Fruit fly (Drosophila melanogaster) whole organism, wandering third instar larva: Measurements from ENCODE around the gene Pmvk.

Source experiments
- Abd-B ChIP-seq: fragments of >200 bp; optimal IDR thresholded peaks from 2 replicates; lab custom pipeline; 2017; ENCODE audit warnings: missing biosample characterization, missing genetic modification characterization
- CG32264 ChIP-seq: fragments of 200-800 bp; sonication (Bioruptor generic); optimal IDR thresholded peaks from 2 replicates; lab custom pipeline; 2016; ENCODE audit warnings: missing biosample characterization, missing genetic modification characterization
- CG9705 ChIP-seq: fragments of 200-800 bp; sonication (Bioruptor generic); optimal IDR thresholded peaks from 2 replicates; lab custom pipeline; 2018; ENCODE audit warnings: missing biosample characterization, mild to moderate bottlenecking, missing genetic modification characterization
- CrebA ChIP-seq: fragments of 200-800 bp; sonication (Bioruptor generic); optimal IDR thresholded peaks from 2 replicates; lab custom pipeline; 2016; ENCODE audit warnings: missing biosample characterization, mild to moderate bottlenecking, missing genetic modification characterization, borderline replicate concordance
- Dfd ChIP-seq: fragments of >200 bp; optimal IDR thresholded peaks from 2 replicates; lab custom pipeline; 2017; ENCODE audit warnings: missing biosample characterization, missing genetic modification characterization
- Dif ChIP-seq: fragments of 200-275, 200-300 bp; sonication (Bioruptor generic); optimal IDR thresholded peaks from 2 replicates; lab custom pipeline; 2018; ENCODE audit warnings: missing biosample characterization, missing genetic modification characterization; ENCODE audit not compliant: partially characterized antibody
- GATAd ChIP-seq: sonication (Bioruptor generic); optimal IDR thresholded peaks from 2 replicates; lab custom pipeline; 2016; ENCODE audit warnings: missing biosample characterization, missing genetic modification characterization
- HLH106 ChIP-seq: fragments of 200-800 bp; optimal IDR thresholded peaks from 3 replicates; lab custom pipeline; 2019; ENCODE audit warnings: missing biosample characterization, mild to moderate bottlenecking, missing genetic modification characterization, moderate library complexity
- Hnf4 ChIP-seq: fragments of 200-800 bp; sonication (Bioruptor generic); optimal IDR thresholded peaks from 2 replicates; lab custom pipeline; 2016; ENCODE audit warnings: missing biosample characterization, mild to moderate bottlenecking, missing genetic modification characterization
- Hr78 ChIP-seq: fragments of >200 bp; optimal IDR thresholded peaks from 2 replicates; lab custom pipeline; 2017; ENCODE audit warnings: missing biosample characterization, missing genetic modification characterization
- Hr83 ChIP-seq: fragments of 200-300 bp; sonication (Bioruptor generic); optimal IDR thresholded peaks from 2 replicates; lab custom pipeline; 2016; ENCODE audit warnings: missing biosample characterization, mild to moderate bottlenecking, missing genetic modification characterization, moderate library complexity; ENCODE audit not compliant: poor library complexity, severe bottlenecking
- Jra ChIP-seq: sonication (Bioruptor generic); optimal IDR thresholded peaks from 2 replicates; lab custom pipeline; 2016; ENCODE audit warnings: missing biosample characterization, missing genetic modification characterization
- Mio ChIP-seq: sonication (Bioruptor generic); optimal IDR thresholded peaks from 2 replicates; lab custom pipeline; 2016; ENCODE audit warnings: missing biosample characterization, missing genetic modification characterization
- Myc ChIP-seq: fragments of >200 bp; optimal IDR thresholded peaks from 2 replicates; lab custom pipeline; 2017
- N ChIP-seq: fragments of >200 bp; optimal IDR thresholded peaks from 2 replicates; lab custom pipeline; 2018; ENCODE audit warnings: missing biosample characterization, missing external identifiers, missing genetic modification characterization
- OdsH ChIP-seq: fragments of 200-800 bp; sonication (Bioruptor generic); optimal IDR thresholded peaks from 2 replicates; lab custom pipeline; 2016; ENCODE audit warnings: missing biosample characterization, mild to moderate bottlenecking, missing genetic modification characterization
- Rel ChIP-seq, 2 experiments: fragments of 200-800 bp; sonication (Bioruptor generic) in 1 of 2; optimal IDR thresholded peaks; 2 replicates in 1 of 2; 3 replicates in 1 of 2; lab custom pipeline; 2016 to 2019; ENCODE audit warnings: mild to moderate bottlenecking in 2 of 2, missing biosample characterization in 2 of 2, missing genetic modification characterization in 2 of 2, moderate library complexity in 1 of 2
- Sp1 ChIP-seq: fragments of 200-800 bp; sonication (Bioruptor generic); optimal IDR thresholded peaks from 3 replicates; lab custom pipeline; 2019; ENCODE audit warnings: missing biosample characterization, mild to moderate bottlenecking, missing genetic modification characterization, moderate library complexity
- Vsx2 ChIP-seq: fragments of 200-300, 225-300 bp; sonication (Bioruptor generic); optimal IDR thresholded peaks from 2 replicates; lab custom pipeline; 2018; ENCODE audit warnings: missing biosample characterization, missing genetic modification characterization; ENCODE audit not compliant: partially characterized antibody
- br ChIP-seq: fragments of 200-800 bp; sonication (Bioruptor generic); optimal IDR thresholded peaks from 2 replicates; lab custom pipeline; 2016; ENCODE audit warnings: missing biosample characterization, missing genetic modification characterization
- brk ChIP-seq: fragments of 200-800 bp; sonication (Bioruptor generic); optimal IDR thresholded peaks from 2 replicates; lab custom pipeline; 2016; ENCODE audit warnings: missing biosample characterization, mild to moderate bottlenecking, missing genetic modification characterization
- dl ChIP-seq, 2 experiments: fragments of 175-275, 200-275 bp in 1 of 2; fragments of 200-275 bp in 1 of 2; sonication (Bioruptor generic); optimal IDR thresholded peaks; lab custom pipeline; 2018; ENCODE audit warnings: mild to moderate bottlenecking in 2 of 2, missing biosample characterization in 2 of 2, missing genetic modification characterization in 2 of 2, moderate library complexity in 2 of 2; ENCODE audit not compliant: partially characterized antibody in 2 of 2, insufficient read depth in 1 of 2
- dmrt93B ChIP-seq: fragments of 200-800 bp; sonication (Bioruptor generic); optimal IDR thresholded peaks from 2 replicates; lab custom pipeline; 2018; ENCODE audit warnings: missing biosample characterization, mild to moderate bottlenecking, missing genetic modification characterization
- dsf ChIP-seq: sonication (Bioruptor generic); optimal IDR thresholded peaks from 2 replicates; lab custom pipeline; 2016; ENCODE audit warnings: missing biosample characterization, missing genetic modification characterization, borderline replicate concordance
- ey ChIP-seq: fragments of 200-800 bp; sonication (Bioruptor generic); optimal IDR thresholded peaks from 2 replicates; lab custom pipeline; 2016; ENCODE audit warnings: missing biosample characterization, missing genetic modification characterization
- foxo ChIP-seq, 2 experiments: fragments of 200-800 bp; sonication (Bioruptor generic); optimal IDR thresholded peaks; 2 replicates in 1 of 2; 3 replicates in 1 of 2; lab custom pipeline; 2016 to 2017; ENCODE audit warnings: missing biosample characterization in 2 of 2, missing genetic modification characterization in 2 of 2
- fru ChIP-seq: fragments of 200-800 bp; sonication (Bioruptor generic); optimal IDR thresholded peaks from 3 replicates; lab custom pipeline; 2016; ENCODE audit warnings: missing biosample characterization, mild to moderate bottlenecking, missing genetic modification characterization
- h ChIP-seq: fragments of 200-800 bp; sonication (Bioruptor generic); optimal IDR thresholded peaks from 3 replicates; lab custom pipeline; 2016; ENCODE audit warnings: missing biosample characterization, mild to moderate bottlenecking, missing genetic modification characterization
- jim ChIP-seq: fragments of 175-275, 200-325 bp; sonication (Bioruptor generic); optimal IDR thresholded peaks from 2 replicates; lab custom pipeline; 2016; ENCODE audit warnings: missing biosample characterization, mild to moderate bottlenecking, missing genetic modification characterization
- lola ChIP-seq: fragments of >200 bp; optimal IDR thresholded peaks from 2 replicates; lab custom pipeline; 2017; ENCODE audit warnings: missing biosample characterization, missing genetic modification characterization
- pan ChIP-seq: fragments of >200 bp; optimal IDR thresholded peaks from 2 replicates; lab custom pipeline; 2017
- psq ChIP-seq: fragments of 200-800 bp; sonication (Bioruptor generic); optimal IDR thresholded peaks from 3 replicates; lab custom pipeline; 2017; ENCODE audit warnings: missing biosample characterization, mild to moderate bottlenecking, missing genetic modification characterization, moderate library complexity
- rgr ChIP-seq: fragments of 200-800 bp; sonication (Bioruptor generic); optimal IDR thresholded peaks from 3 replicates; lab custom pipeline; 2016; ENCODE audit warnings: missing biosample characterization, mild to moderate bottlenecking, missing genetic modification characterization
- sage ChIP-seq: fragments of 200-800 bp; sonication (Bioruptor generic); optimal IDR thresholded peaks from 2 replicates; lab custom pipeline; 2016; ENCODE audit warnings: missing biosample characterization, mild to moderate bottlenecking, missing genetic modification characterization
- sv ChIP-seq: fragments of 200-800 bp; sonication (Bioruptor generic); optimal IDR thresholded peaks from 3 replicates; lab custom pipeline; 2016; ENCODE audit warnings: missing biosample characterization, missing genetic modification characterization
- tai ChIP-seq: sonication (Bioruptor generic); optimal IDR thresholded peaks from 2 replicates; lab custom pipeline; 2016; ENCODE audit warnings: missing biosample characterization, missing genetic modification characterization
- usp ChIP-seq: fragments of >200 bp; optimal IDR thresholded peaks from 2 replicates; lab custom pipeline; 2017; ENCODE audit warnings: missing biosample characterization, missing genetic modification characterization
- woc ChIP-seq: sonication (Bioruptor generic); optimal IDR thresholded peaks from 2 replicates; lab custom pipeline; 2016; ENCODE audit warnings: missing biosample characterization, mild to moderate bottlenecking, missing genetic modification characterization

The Pmvk gene

dm6 chr2L:19577187-19577765 is 2.9 kb downstream of the Pmvk start, which contains the start of the genes spi and msb1l (continued):
- TF ChIP-seq lola (GFP tag; lab: Kevin White, UChicago) (no peak), OdsH (GFP tag; lab: Kevin White, UChicago) (peak; percentile 16)

DNA sequence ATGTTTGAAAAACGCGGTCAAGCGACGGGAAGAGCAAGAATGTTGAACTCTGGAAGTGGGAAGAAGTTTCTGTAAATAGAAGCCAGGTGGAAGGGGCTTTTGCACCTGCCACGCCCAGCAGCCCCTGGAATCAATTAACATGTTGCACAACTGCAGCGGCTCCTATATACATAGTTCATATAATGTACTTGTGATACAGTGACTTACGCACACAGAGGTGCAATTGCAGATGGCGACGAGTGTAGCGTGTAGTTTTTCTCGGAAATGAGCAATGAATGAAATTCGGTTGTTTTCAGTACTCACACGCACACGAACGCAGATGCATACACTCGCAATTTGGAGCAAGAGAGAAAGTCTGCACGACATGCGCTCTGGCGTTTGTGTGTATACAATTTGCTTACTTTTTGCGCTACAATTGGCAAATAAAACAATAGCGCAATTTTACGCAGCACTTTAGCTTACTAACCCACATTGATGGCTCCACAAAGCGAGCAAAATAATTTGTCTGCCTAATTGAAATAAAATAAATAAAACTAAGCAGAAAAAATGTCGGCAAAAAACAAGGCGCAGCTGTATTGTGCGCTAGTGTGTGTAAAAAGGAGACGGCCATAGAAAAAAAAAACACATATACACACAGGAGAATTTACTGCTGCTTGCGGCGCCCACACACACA is 3.7 kb downstream of the Pmvk start:
- TF ChIP-seq jim (GFP tag; lab: Kevin White, UChicago) (no peak), br (GFP tag; lab: Kevin White, UChicago) (peak; percentile 15), OdsH (GFP tag; lab: Kevin White, UChicago) (no peak), Hr78 (peak; percentile 71), Vsx2 (GFP tag; lab: Kevin White, UChicago) (no peak), h (GFP tag; lab: Kevin White, UChicago) (peak; percentile 5), N (GFP tag; lab: Kevin White, UChicago) (peak; percentile 85), Abd-B (peak; percentile 28)

- TF ChIP-seq Abd-B, result no peak
- TF ChIP-seq CG9705 (GFP tag; lab: Kevin White, UChicago), result peak; percentile 86
- no peak for TF ChIP-seq Myc (lab: Kevin White, UChicago)
- peak; percentile 23 to 95 for TF ChIP-seq foxo (GFP tag; optimal IDR thresholded peaks at IDR 0.05; lab: Kevin White, UChicago)
- TF ChIP-seq Rel (GFP tag; optimal IDR thresholded peaks at IDR 0.05; lab: Kevin White, UChicago), result no peak
- peak; percentile 37 for TF ChIP-seq Rel (tag; optimal IDR thresholded peaks at IDR 0.05; lab: Kevin White, UChicago)
- peak; percentile 87 for TF ChIP-seq psq
- TF ChIP-seq dmrt93B, result peak; percentile 88
- TF ChIP-seq dl (GFP tag; optimal IDR thresholded peaks at IDR 0.05; lab: Kevin White, UChicago; ENCODE audit: insufficient read depth in 1 of 2, partially characterized antibody in 2 of 2), result peak; percentile 68 to 95
- peak; percentile 88 for TF ChIP-seq Hnf4 (GFP tag; lab: Kevin White, UChicago)
- peak; percentile 94 for TF ChIP-seq woc (GFP tag; lab: Kevin White, UChicago)
- peak; percentile 90 for TF ChIP-seq Dif (GFP tag; lab: Kevin White, UChicago)
- TF ChIP-seq pan, result no peak
- TF ChIP-seq rgr (GFP tag; lab: Kevin White, UChicago), result peak; percentile 92
- peak; percentile 72 for TF ChIP-seq dsf (GFP tag; lab: Kevin White, UChicago)
- peak; percentile 92 for TF ChIP-seq br (GFP tag; lab: Kevin White, UChicago)
- no peak for TF ChIP-seq tai (GFP tag; lab: Kevin White, UChicago)
- no peak for TF ChIP-seq CrebA
- no peak for TF ChIP-seq Vsx2 (GFP tag; lab: Kevin White, UChicago)
- no peak for TF ChIP-seq GATAd (GFP tag; lab: Kevin White, UChicago)
- peak; percentile 94 for TF ChIP-seq ey (GFP tag; lab: Kevin White, UChicago)
- no peak for TF ChIP-seq Dfd (GFP tag; lab: Kevin White, UChicago)
- peak; percentile 73 for TF ChIP-seq sage (GFP tag; lab: Kevin White, UChicago)
- TF ChIP-seq CG32264 (GFP tag; lab: Kevin White, UChicago), result peak; percentile 78
- TF ChIP-seq usp (GFP tag; lab: Kevin White, UChicago), result no peak
- TF ChIP-seq Mio (GFP tag; lab: Kevin White, UChicago), result peak; percentile 26
- peak; percentile 24 for TF ChIP-seq Hr83 (GFP tag; lab: Kevin White, UChicago)
- no peak for TF ChIP-seq lola (GFP tag; lab: Kevin White, UChicago)
- peak; percentile 92 for TF ChIP-seq OdsH (GFP tag; lab: Kevin White, UChicago)
- TF ChIP-seq sv, result peak; percentile 96
- TF ChIP-seq h (GFP tag; lab: Kevin White, UChicago), result peak; percentile 93
- no peak for TF ChIP-seq jim (GFP tag; lab: Kevin White, UChicago)
- TF ChIP-seq Jra (GFP tag; lab: Kevin White, UChicago), result peak; percentile 67
- peak; percentile 95 for TF ChIP-seq fru (GFP tag; lab: Kevin White, UChicago)
- TF ChIP-seq N (GFP tag; lab: Kevin White, UChicago), result peak; percentile 61
- peak; percentile 95 for TF ChIP-seq Sp1 (GFP tag; lab: Kevin White, UChicago)
- peak; percentile 95 for TF ChIP-seq HLH106 (tag; lab: Kevin White, UChicago)
- TF ChIP-seq Hr78, result no peak
- TF ChIP-seq brk, result no peak
Measured at dm6 chr2L:19575626-19576298, 4.4 kb downstream of the Pmvk start.
